Fruit fly (Drosophila melanogaster) whole organism, embryonic: ENCODE measurements around the gene STUB1.

Experiments used
- ATbp ChIP-seq: fragments of 200-800 bp; sonication (Bioruptor generic); optimal IDR thresholded peaks from 2 replicates; lab custom pipeline; 2017; ENCODE audit warnings: missing biosample characterization, mild to moderate bottlenecking, missing genetic modification characterization, missing genetic modification reagents
- Abd-B ChIP-seq: fragments of 200-800 bp; sonication (Bioruptor generic); optimal IDR thresholded peaks from 2 replicates; lab custom pipeline; 2018; ENCODE audit warnings: missing biosample characterization, mild to moderate bottlenecking, missing genetic modification characterization, moderate library complexity
- Atf3 ChIP-seq: fragments of 200-800 bp; sonication (Bioruptor generic); optimal IDR thresholded peaks from 3 replicates; lab custom pipeline; 2016; ENCODE audit warnings: missing biosample characterization, missing genetic modification characterization
- B-H1 ChIP-seq: fragments of 200-800 bp; sonication (Bioruptor generic); IDR thresholded peaks from 3 replicates; pipeline ENCODE4 v1.3.6; 2022; ENCODE audit warnings: missing biosample characterization, missing genetic modification characterization
- CG10209 ChIP-seq: fragments of 200-800 bp; sonication (Bioruptor generic); optimal IDR thresholded peaks from 3 replicates; lab custom pipeline; 2017; ENCODE audit warnings: missing biosample characterization, mild to moderate bottlenecking, missing genetic modification characterization, missing genetic modification reagents
- CG10274 ChIP-seq: fragments of 200-800 bp; sonication (Bioruptor generic); optimal IDR thresholded peaks from 3 replicates; lab custom pipeline; 2017; ENCODE audit warnings: missing biosample characterization, mild to moderate bottlenecking, missing genetic modification characterization
- CG10366 ChIP-seq: fragments of 200-800 bp; sonication (Bioruptor generic); IDR thresholded peaks from 2 replicates; pipeline ENCODE4 v1.3.6; 2022; ENCODE audit warnings: missing biosample characterization, missing genetic modification characterization
- CG10431 ChIP-seq: fragments of 200-800 bp; sonication (Bioruptor generic); optimal IDR thresholded peaks from 3 replicates; lab custom pipeline; 2018; ENCODE audit warnings: missing biosample characterization, mild to moderate bottlenecking, missing genetic modification characterization
- CG11093 ChIP-seq: fragments of 200-800 bp; sonication (Bioruptor generic); IDR thresholded peaks from 3 replicates; pipeline ENCODE4 v1.3.6; 2022; ENCODE audit warnings: missing biosample characterization, missing genetic modification characterization
- CG11723 ChIP-seq: fragments of 200-800 bp; sonication (Bioruptor generic); optimal IDR thresholded peaks from 2 replicates; lab custom pipeline; 2017; ENCODE audit warnings: missing biosample characterization, mild to moderate bottlenecking, missing genetic modification characterization
- CG13624 ChIP-seq: fragments of 200-800 bp; sonication (Bioruptor generic); optimal IDR thresholded peaks from 2 replicates; lab custom pipeline; 2016; ENCODE audit warnings: missing biosample characterization, missing genetic modification characterization
- CG13775 ChIP-seq: fragments of 200-800 bp; sonication (Bioruptor generic); optimal IDR thresholded peaks from 3 replicates; lab custom pipeline; 2017; ENCODE audit warnings: missing biosample characterization, mild to moderate bottlenecking, missing genetic modification characterization
- CG15269 ChIP-seq: fragments of 200-800 bp; sonication (Bioruptor generic); optimal IDR thresholded peaks from 2 replicates; lab custom pipeline; 2018; ENCODE audit warnings: missing biosample characterization, mild to moderate bottlenecking, missing genetic modification characterization, moderate library complexity
- CG15479 ChIP-seq: fragments of 200-800 bp; sonication (Bioruptor generic); optimal IDR thresholded peaks from 3 replicates; lab custom pipeline; 2019; ENCODE audit warnings: missing biosample characterization, mild to moderate bottlenecking, missing genetic modification characterization, moderate library complexity
- CG2875 ChIP-seq: fragments of 200-800 bp; sonication (Bioruptor generic); optimal IDR thresholded peaks from 2 replicates; lab custom pipeline; 2017; ENCODE audit warnings: missing biosample characterization, mild to moderate bottlenecking, missing genetic modification characterization, missing genetic modification reagents
- CG4424 ChIP-seq: fragments of 200-800 bp; sonication (Bioruptor generic); optimal IDR thresholded peaks from 3 replicates; lab custom pipeline; 2016; ENCODE audit warnings: missing biosample characterization, missing genetic modification characterization
- CG5180 ChIP-seq: fragments of 200-800 bp; sonication (Bioruptor generic); optimal IDR thresholded peaks from 3 replicates; lab custom pipeline; 2017; ENCODE audit warnings: missing biosample characterization, missing genetic modification characterization, mild to moderate bottlenecking, moderate library complexity, missing genetic modification reagents
- CG6689 ChIP-seq: fragments of 200-800 bp; sonication (Bioruptor generic); IDR thresholded peaks from 2 replicates; pipeline ENCODE4 v1.3.6; 2022; ENCODE audit warnings: missing biosample characterization, missing genetic modification characterization
- CG7928 ChIP-seq: fragments of 200-800 bp; sonication (Bioruptor generic); optimal IDR thresholded peaks from 2 replicates; lab custom pipeline; 2017; ENCODE audit warnings: missing biosample characterization, mild to moderate bottlenecking, missing genetic modification characterization
- CG8089 ChIP-seq: fragments of 200-800 bp; sonication (Bioruptor generic); optimal IDR thresholded peaks from 3 replicates; lab custom pipeline; 2016; ENCODE audit warnings: missing biosample characterization, missing genetic modification characterization
- CG8290 ChIP-seq, 3 experiments: fragments of 200-800 bp; sonication (Bioruptor generic); optimal IDR thresholded peaks; 2 replicates each; lab custom pipeline; 2016 to 2019; ENCODE audit warnings: missing biosample characterization in 3 of 3, missing genetic modification characterization in 3 of 3, mild to moderate bottlenecking in 2 of 3, moderate library complexity in 1 of 3
- CG8359 ChIP-seq: fragments of 200-800 bp; sonication (Bioruptor generic); optimal IDR thresholded peaks from 2 replicates; lab custom pipeline; 2017; ENCODE audit warnings: missing biosample characterization, mild to moderate bottlenecking, missing genetic modification characterization, borderline replicate concordance
- CG9215 ChIP-seq: fragments of 200-800 bp; sonication (Bioruptor generic); IDR thresholded peaks from 2 replicates; pipeline ENCODE4 v1.3.6; 2022; ENCODE audit warnings: missing biosample characterization, missing genetic modification characterization
- CG9817 ChIP-seq: fragments of 200-800 bp; sonication (Bioruptor generic); optimal IDR thresholded peaks from 2 replicates; lab custom pipeline; 2018; ENCODE audit warnings: missing biosample characterization, mild to moderate bottlenecking, missing genetic modification characterization, moderate library complexity
- D ChIP-seq, 2 experiments: fragments of 200-800 bp in 1 of 2; fragments of >200 bp in 1 of 2; sonication (Bioruptor generic) in 1 of 2; optimal IDR thresholded peaks; 2 replicates in 1 of 2; 3 replicates in 1 of 2; lab custom pipeline; 2017; ENCODE audit warnings: mild to moderate bottlenecking in 1 of 2, missing biosample characterization in 1 of 2, missing genetic modification characterization in 1 of 2, missing genetic modification reagents in 1 of 2
- Dbx ChIP-seq: fragments of 200-800 bp; sonication (Bioruptor generic); IDR thresholded peaks from 3 replicates; pipeline ENCODE4 v1.3.6; 2022; ENCODE audit warnings: missing biosample characterization, missing genetic modification characterization
- Eip74EF ChIP-seq, 2 experiments: fragments of 200-800 bp in 1 of 2; fragments of >200 bp in 1 of 2; sonication (Bioruptor generic) in 1 of 2; optimal IDR thresholded peaks; 2 replicates each; lab custom pipeline; 2017 to 2019; ENCODE audit warnings: missing biosample characterization in 2 of 2, missing genetic modification characterization in 2 of 2, mild to moderate bottlenecking in 1 of 2, moderate library complexity in 1 of 2
- NC2α ChIP-seq: fragments of 200-800 bp; sonication (Bioruptor generic); optimal IDR thresholded peaks from 2 replicates; lab custom pipeline; 2016; ENCODE audit warnings: missing biosample characterization, missing genetic modification characterization
- Nf-YB ChIP-seq: fragments of 200-800 bp; sonication (Bioruptor generic); optimal IDR thresholded peaks from 3 replicates; lab custom pipeline; 2019; ENCODE audit warnings: missing biosample characterization, mild to moderate bottlenecking, missing genetic modification characterization, moderate library complexity
- Sry-δ ChIP-seq: fragments of 200-800 bp; sonication (Bioruptor generic); optimal IDR thresholded peaks from 2 replicates; lab custom pipeline; 2016; ENCODE audit warnings: missing biosample characterization, missing genetic modification characterization
- Ssrp ChIP-seq: fragments of 200-800 bp; sonication (Bioruptor generic); optimal IDR thresholded peaks from 2 replicates; lab custom pipeline; 2018; ENCODE audit warnings: missing biosample characterization, mild to moderate bottlenecking, missing genetic modification characterization, moderate library complexity
- al ChIP-seq: fragments of 200-800 bp; sonication (Bioruptor generic); IDR thresholded peaks from 2 replicates; pipeline ENCODE4 v1.3.6; 2022; ENCODE audit warnings: missing biosample characterization, missing genetic modification characterization
- ato ChIP-seq: fragments of 200-800 bp; sonication (Bioruptor generic); IDR thresholded peaks from 2 replicates; pipeline ENCODE4 v1.3.6; 2022; ENCODE audit warnings: missing biosample characterization, missing genetic modification characterization; ENCODE audit not compliant: partially characterized antibody
- az2 ChIP-seq: fragments of 200-800 bp; sonication (Bioruptor generic); optimal IDR thresholded peaks from 3 replicates; lab custom pipeline; 2016; ENCODE audit warnings: missing biosample characterization, missing genetic modification characterization
- bab2 ChIP-seq: fragments of 200-800 bp; sonication (Bioruptor generic); optimal IDR thresholded peaks from 2 replicates; lab custom pipeline; 2016; ENCODE audit warnings: missing biosample characterization, missing genetic modification characterization
- ci ChIP-seq: fragments of 200-800 bp; sonication (Bioruptor generic); IDR thresholded peaks from 3 replicates; pipeline ENCODE4 v1.3.6; 2022; ENCODE audit warnings: missing biosample characterization, missing genetic modification characterization
- fd96Cb ChIP-seq: fragments of 200-800 bp; sonication (Bioruptor generic); optimal IDR thresholded peaks from 2 replicates; lab custom pipeline; 2018; ENCODE audit warnings: missing biosample characterization, mild to moderate bottlenecking, missing genetic modification characterization, moderate library complexity
- ind ChIP-seq: fragments of 200-800 bp; sonication (Bioruptor generic); optimal IDR thresholded peaks from 3 replicates; lab custom pipeline; 2016; ENCODE audit warnings: missing biosample characterization, missing genetic modification characterization
- mirr ChIP-seq: fragments of 200-800 bp; sonication (Bioruptor generic); optimal IDR thresholded peaks from 3 replicates; lab custom pipeline; 2018; ENCODE audit warnings: missing biosample characterization, mild to moderate bottlenecking, missing genetic modification characterization
- odd ChIP-seq: fragments of 200-800 bp; sonication (Bioruptor generic); optimal IDR thresholded peaks from 2 replicates; lab custom pipeline; 2017; ENCODE audit warnings: missing biosample characterization, mild to moderate bottlenecking, missing genetic modification characterization
- onecut ChIP-seq: fragments of 200-800 bp; sonication (Bioruptor generic); IDR thresholded peaks from 2 replicates; pipeline ENCODE4 v1.3.6; 2022; ENCODE audit warnings: missing biosample characterization, missing genetic modification characterization
- ro ChIP-seq: fragments of 200-800 bp; sonication (Bioruptor generic); IDR thresholded peaks from 2 replicates; pipeline ENCODE4 v1.3.6; 2022; ENCODE audit warnings: missing biosample characterization, missing genetic modification characterization
- run ChIP-seq: fragments of 200-800 bp; sonication (Bioruptor generic); optimal IDR thresholded peaks from 3 replicates; lab custom pipeline; 2018; ENCODE audit warnings: missing biosample characterization, mild to moderate bottlenecking, missing genetic modification characterization
- sisA ChIP-seq: fragments of 200-800 bp; sonication (Bioruptor generic); IDR thresholded peaks from 2 replicates; pipeline ENCODE4 v1.3.6; 2022; ENCODE audit warnings: missing biosample characterization, missing genetic modification characterization
- slp2 ChIP-seq: fragments of 200-800 bp; sonication (Bioruptor generic); optimal IDR thresholded peaks from 2 replicates; lab custom pipeline; 2016; ENCODE audit warnings: missing biosample characterization, missing genetic modification characterization
- tio ChIP-seq: fragments of 200-800 bp; sonication (Bioruptor generic); optimal IDR thresholded peaks from 2 replicates; lab custom pipeline; 2017; ENCODE audit warnings: missing biosample characterization, missing genetic modification characterization, inconsistent platforms
- vfl ChIP-seq: fragments of 200-800 bp; sonication (Bioruptor generic); optimal IDR thresholded peaks from 2 replicates; lab custom pipeline; 2016; ENCODE audit warnings: missing biosample characterization, missing genetic modification characterization
- zen ChIP-seq: fragments of 200-800 bp; sonication (Bioruptor generic); optimal IDR thresholded peaks from 3 replicates; lab custom pipeline; 2018; ENCODE audit warnings: missing biosample characterization, mild to moderate bottlenecking, missing genetic modification characterization, moderate library complexity
- zfh1 ChIP-seq: fragments of 200-800 bp; sonication (Bioruptor generic); IDR thresholded peaks from 3 replicates; pipeline ENCODE4 v1.3.6; 2022; ENCODE audit warnings: missing biosample characterization, missing genetic modification characterization

The STUB1 gene

dm6 chr2L:10466865-10467270 lies 29.5 kb downstream of the STUB1 start (continued):
- TF ChIP-seq bab2: peak; percentile 27
- TF ChIP-seq CG7928 (GFP tag; lab: Kevin White, UChicago): no peak
- TF ChIP-seq ro (GFP tag; lab: Robert Waterston, UW): no peak
- TF ChIP-seq CG8359 (GFP tag; lab: Kevin White, UChicago): peak; percentile 27
- TF ChIP-seq sisA (GFP tag; lab: Robert Waterston, UW): peak; percentile 54; the same call in 1 of the 2 replicates
- peak; percentile 37 for TF ChIP-seq slp2 (GFP tag; lab: Kevin White, UChicago)
- peak; percentile 15 for TF ChIP-seq Sry-δ
- TF ChIP-seq CG8089 (GFP tag; lab: Kevin White, UChicago): peak; percentile 22
- peak; percentile 32; the same call in 1 of the 2 replicates for TF ChIP-seq CG10366 (GFP tag; lab: Robert Waterston, UW)
- no peak for TF ChIP-seq D (optimal IDR thresholded peaks at IDR 0.05; lab: Kevin White, UChicago)
- peak; percentile 78 for TF ChIP-seq D (GFP tag; optimal IDR thresholded peaks at IDR 0.05; lab: Kevin White, UChicago)
- TF ChIP-seq CG8290 (GFP tag; optimal IDR thresholded peaks at IDR 0.05; lab: Kevin White, UChicago): no peak
- no peak for TF ChIP-seq CG8290 (tag; optimal IDR thresholded peaks at IDR 0.05; lab: Kevin White, UChicago)
- no peak for TF ChIP-seq ci
- TF ChIP-seq Atf3: peak; percentile 34
- TF ChIP-seq odd: peak; percentile 41
- TF ChIP-seq zen (tag; lab: Kevin White, UChicago): peak; percentile 16
- TF ChIP-seq CG10431 (GFP tag; lab: Kevin White, UChicago): no peak
- 0 out of 2 replicates have a peak, but pooled peaks have one; percentile 15 for TF ChIP-seq onecut (GFP tag; lab: Robert Waterston, UW)
- TF ChIP-seq vfl (GFP tag; lab: Kevin White, UChicago): no peak
- peak; percentile 50 for TF ChIP-seq NC2α
- TF ChIP-seq CG10274: peak; percentile 28
- no peak for TF ChIP-seq ato (GFP tag; lab: Robert Waterston, UW)
- peak; percentile 10 for TF ChIP-seq CG9817 (tag; lab: Kevin White, UChicago)
- peak; percentile 45 for TF ChIP-seq ATbp (GFP tag; lab: Kevin White, UChicago)
- peak; percentile 58 for TF ChIP-seq CG11723
- TF ChIP-seq az2 (GFP tag; lab: Kevin White, UChicago): peak; percentile 60
- peak; percentile 59; the same call in 2 of the 3 replicates for TF ChIP-seq zfh1 (GFP tag; lab: Robert Waterston, UW)
- peak; percentile 4; the same call in 1 of the 2 replicates for TF ChIP-seq al (GFP tag; lab: Robert Waterston, UW)
- TF ChIP-seq B-H1 (GFP tag; lab: Robert Waterston, UW): peak; percentile 30; the same call in 1 of the 3 replicates
- TF ChIP-seq CG13775 (GFP tag; lab: Kevin White, UChicago): peak; percentile 62
- peak; percentile 82 for TF ChIP-seq CG5180 (GFP tag; lab: Kevin White, UChicago)
- TF ChIP-seq CG4424: peak; percentile 76
- TF ChIP-seq Ssrp (tag; lab: Kevin White, UChicago): peak; percentile 68
- TF ChIP-seq run (tag; lab: Kevin White, UChicago): no peak
- peak; percentile 32 for TF ChIP-seq Nf-YB (GFP tag; lab: Kevin White, UChicago)
- TF ChIP-seq fd96Cb (tag; lab: Kevin White, UChicago): peak; percentile 74
- no peak for TF ChIP-seq CG9215 (GFP tag; lab: Robert Waterston, UW)
- peak; percentile 60 for TF ChIP-seq CG2875 (GFP tag; lab: Kevin White, UChicago)
- TF ChIP-seq CG15269 (tag; lab: Kevin White, UChicago): no peak
- peak; percentile 17 for TF ChIP-seq CG10209 (GFP tag; lab: Kevin White, UChicago)
- no peak for TF ChIP-seq CG15479 (GFP tag; lab: Kevin White, UChicago)
- TF ChIP-seq Dbx (GFP tag; lab: Robert Waterston, UW): no peak
- TF ChIP-seq mirr: no peak
- peak; percentile 74 for TF ChIP-seq tio (GFP tag; lab: Kevin White, UChicago)
- peak; percentile 52 for TF ChIP-seq CG13624 (GFP tag; lab: Kevin White, UChicago)
- peak; percentile 84 for TF ChIP-seq CG6689 (GFP tag; lab: Robert Waterston, UW)
- peak; percentile 63; the same call in 1 of the 3 replicates for TF ChIP-seq CG11093 (GFP tag; lab: Robert Waterston, UW)
- TF ChIP-seq ind: peak; percentile 58
- TF ChIP-seq Eip74EF (GFP tag; optimal IDR thresholded peaks at IDR 0.05; lab: Kevin White, UChicago): peak in 1 of 2 experiments; percentile 65
- peak; percentile 47 for TF ChIP-seq Abd-B (GFP tag; lab: Kevin White, UChicago)
